Worm (Caenorhabditis elegans): ENCODE results near the gene idpc-6.

ce11 chrV:9618420-9618819, 1.5 kb upstream of the idpc-6 start:
- no peak for TF ChIP-seq scrt-1 (GFP tag; IDR thresholded peaks at IDR 0.05)
- TF ChIP-seq aly-1 (tag; optimal IDR thresholded peaks at IDR 0.05): no peak
- TF ChIP-seq hmbx-1 (tag; optimal IDR thresholded peaks at IDR 0.05): no peak
- no peak for TF ChIP-seq ama-1 (optimal IDR thresholded peaks at IDR 0.05)
- no peak for TF ChIP-seq F13C5.2 (tag; optimal IDR thresholded peaks at IDR 0.05)
- no peak for TF ChIP-seq pes-1 (GFP tag; IDR thresholded peaks at IDR 0.05)
- no peak for TF ChIP-seq tbx-37 (GFP tag; conservative IDR thresholded peaks at IDR 0.05)
- no peak for TF ChIP-seq hmg-4 (GFP tag; optimal IDR thresholded peaks at IDR 0.05)
- TF ChIP-seq B0310.2 (tag; optimal IDR thresholded peaks at IDR 0.05): no peak
- no peak for TF ChIP-seq hnd-1 (tag; optimal IDR thresholded peaks at IDR 0.05)

All from whole organism, early embryonic.